Fruit fly (Drosophila melanogaster) whole organism, embryonic: ENCODE data around the gene Tmhs.

ENCODE experiments used
- ATbp ChIP-seq: fragments of 200-800 bp; sonication (Bioruptor generic); optimal IDR thresholded peaks from 2 replicates; lab custom pipeline; 2017; ENCODE audit warnings: missing biosample characterization, mild to moderate bottlenecking, missing genetic modification characterization, missing genetic modification reagents
- Aef1 ChIP-seq: fragments of 200-800 bp; sonication (Bioruptor generic); IDR thresholded peaks from 3 replicates; pipeline ENCODE4 v1.3.6; 2022; ENCODE audit warnings: missing biosample characterization, missing genetic modification characterization
- Bgb ChIP-seq: fragments of 200-800 bp; sonication (Bioruptor generic); IDR thresholded peaks from 2 replicates; pipeline ENCODE4 v1.3.6; 2022; ENCODE audit warnings: missing biosample characterization, missing genetic modification characterization; ENCODE audit not compliant: partially characterized antibody
- CG11247 ChIP-seq: fragments of 200-800 bp; sonication (Bioruptor generic); IDR thresholded peaks from 2 replicates; pipeline ENCODE4 v1.3.6; 2022; ENCODE audit warnings: missing biosample characterization, missing genetic modification characterization
- CG11696 ChIP-seq: fragments of 200-800 bp; sonication (Bioruptor generic); IDR thresholded peaks from 2 replicates; pipeline ENCODE4 v1.3.6; 2022; ENCODE audit warnings: missing biosample characterization, missing genetic modification characterization
- CG13775 ChIP-seq: fragments of 200-800 bp; sonication (Bioruptor generic); optimal IDR thresholded peaks from 3 replicates; lab custom pipeline; 2017; ENCODE audit warnings: missing biosample characterization, mild to moderate bottlenecking, missing genetic modification characterization
- CG13894 ChIP-seq: fragments of 200-800 bp; sonication (Bioruptor generic); optimal IDR thresholded peaks from 3 replicates; lab custom pipeline; 2018; ENCODE audit warnings: missing biosample characterization, mild to moderate bottlenecking, missing genetic modification characterization, moderate library complexity
- CG14965 ChIP-seq: fragments of 200-800 bp; sonication (Bioruptor generic); optimal IDR thresholded peaks from 2 replicates; lab custom pipeline; 2016; ENCODE audit warnings: missing biosample characterization, missing genetic modification characterization, borderline replicate concordance
- CG15269 ChIP-seq: fragments of 200-800 bp; sonication (Bioruptor generic); optimal IDR thresholded peaks from 2 replicates; lab custom pipeline; 2018; ENCODE audit warnings: missing biosample characterization, mild to moderate bottlenecking, missing genetic modification characterization, moderate library complexity
- CG15479 ChIP-seq: fragments of 200-800 bp; sonication (Bioruptor generic); optimal IDR thresholded peaks from 3 replicates; lab custom pipeline; 2019; ENCODE audit warnings: missing biosample characterization, mild to moderate bottlenecking, missing genetic modification characterization, moderate library complexity
- CG17359 ChIP-seq: fragments of 200-800 bp; sonication (Bioruptor generic); optimal IDR thresholded peaks from 3 replicates; lab custom pipeline; 2018; ENCODE audit warnings: missing biosample characterization, mild to moderate bottlenecking, missing genetic modification characterization, moderate library complexity
- CG31365 ChIP-seq: fragments of 200-800 bp; sonication (Bioruptor generic); optimal IDR thresholded peaks from 2 replicates; lab custom pipeline; 2018; ENCODE audit warnings: missing biosample characterization, mild to moderate bottlenecking, missing genetic modification characterization
- CG34376 ChIP-seq: fragments of 200-800 bp; sonication (Bioruptor generic); optimal IDR thresholded peaks from 2 replicates; lab custom pipeline; 2018; ENCODE audit warnings: missing biosample characterization, mild to moderate bottlenecking, missing genetic modification characterization
- CG4328 ChIP-seq: fragments of 200-800 bp; sonication (Bioruptor generic); optimal IDR thresholded peaks from 3 replicates; lab custom pipeline; 2017; ENCODE audit warnings: missing biosample characterization, missing genetic modification reagents, missing genetic modification characterization
- CG6654 ChIP-seq: fragments of 200-800 bp; sonication (Bioruptor generic); optimal IDR thresholded peaks from 2 replicates; lab custom pipeline; 2017; ENCODE audit warnings: missing biosample characterization, mild to moderate bottlenecking, missing genetic modification characterization
- CG7963 ChIP-seq: fragments of 200-800 bp; sonication (Bioruptor generic); IDR thresholded peaks from 3 replicates; pipeline ENCODE4 v1.3.6; 2022; ENCODE audit warnings: missing biosample characterization, missing genetic modification characterization; ENCODE audit not compliant: partially characterized antibody
- CG8478 ChIP-seq: fragments of >200 bp; optimal IDR thresholded peaks from 2 replicates; lab custom pipeline; 2018
- Camta ChIP-seq: fragments of 200-800 bp; sonication (Bioruptor generic); optimal IDR thresholded peaks from 2 replicates; lab custom pipeline; 2016; ENCODE audit warnings: missing biosample characterization, missing genetic modification characterization
- D ChIP-seq, 2 experiments: fragments of 200-800 bp in 1 of 2; fragments of >200 bp in 1 of 2; sonication (Bioruptor generic) in 1 of 2; optimal IDR thresholded peaks; 2 replicates in 1 of 2; 3 replicates in 1 of 2; lab custom pipeline; 2017; ENCODE audit warnings: mild to moderate bottlenecking in 1 of 2, missing biosample characterization in 1 of 2, missing genetic modification characterization in 1 of 2, missing genetic modification reagents in 1 of 2
- Dad ChIP-seq: fragments of 200-800 bp; sonication (Bioruptor generic); optimal IDR thresholded peaks from 3 replicates; lab custom pipeline; 2016; ENCODE audit warnings: missing biosample characterization, missing genetic modification characterization
- Hand ChIP-seq: fragments of 200-800 bp; sonication (Bioruptor generic); optimal IDR thresholded peaks from 2 replicates; lab custom pipeline; 2017; ENCODE audit warnings: mild to moderate bottlenecking, missing biosample characterization, missing genetic modification reagents, missing genetic modification characterization
- Hr78 ChIP-seq, 2 experiments: fragments of 200-800 bp in 1 of 2; fragments of >200 bp in 1 of 2; sonication (Bioruptor generic) in 1 of 2; optimal IDR thresholded peaks; 2 replicates each; lab custom pipeline; 2017 to 2019; ENCODE audit warnings: missing biosample characterization in 2 of 2, missing genetic modification characterization in 2 of 2, mild to moderate bottlenecking in 1 of 2, moderate library complexity in 1 of 2
- Jarid2 ChIP-seq: fragments of 200-800 bp; sonication (Bioruptor generic); optimal IDR thresholded peaks from 3 replicates; lab custom pipeline; 2017; ENCODE audit warnings: mild to moderate bottlenecking, missing biosample characterization, missing genetic modification reagents, missing genetic modification characterization
- MBD-R2 ChIP-seq: fragments of 200-800 bp; sonication (Bioruptor generic); IDR thresholded peaks from 2 replicates; pipeline ENCODE4 v1.3.6; 2022; ENCODE audit warnings: missing biosample characterization, missing genetic modification characterization
- NC2β ChIP-seq: fragments of 200-800 bp; sonication (Bioruptor generic); optimal IDR thresholded peaks from 2 replicates; lab custom pipeline; 2016; ENCODE audit warnings: missing biosample characterization, missing genetic modification characterization
- Nf-YA ChIP-seq: fragments of 200-800 bp; sonication (Bioruptor generic); IDR thresholded peaks from 2 replicates; pipeline ENCODE4 v1.3.6; 2022; ENCODE audit warnings: missing biosample characterization, missing genetic modification characterization
- Sox102F ChIP-seq: fragments of 200-800 bp; sonication (Bioruptor generic); optimal IDR thresholded peaks from 2 replicates; lab custom pipeline; 2018; ENCODE audit warnings: missing biosample characterization, mild to moderate bottlenecking, missing genetic modification characterization, moderate library complexity
- bbx ChIP-seq: fragments of 200-800 bp; sonication (Bioruptor generic); IDR thresholded peaks from 2 replicates; pipeline ENCODE4 v1.3.6; 2022; ENCODE audit warnings: missing biosample characterization, missing genetic modification characterization; ENCODE audit not compliant: partially characterized antibody
- ci ChIP-seq: fragments of 200-800 bp; sonication (Bioruptor generic); IDR thresholded peaks from 3 replicates; pipeline ENCODE4 v1.3.6; 2022; ENCODE audit warnings: missing biosample characterization, missing genetic modification characterization
- corto ChIP-seq: fragments of 200-800 bp; sonication (Bioruptor generic); optimal IDR thresholded peaks from 2 replicates; lab custom pipeline; 2016; ENCODE audit warnings: missing biosample characterization, mild to moderate bottlenecking, missing genetic modification characterization, moderate library complexity
- dimm ChIP-seq: fragments of 200-800 bp; sonication (Bioruptor generic); IDR thresholded peaks from 2 replicates; pipeline ENCODE4 v1.3.6; 2022; ENCODE audit warnings: missing biosample characterization, missing genetic modification characterization
- dysf ChIP-seq: fragments of 200-800 bp; sonication (Bioruptor generic); IDR thresholded peaks from 3 replicates; pipeline ENCODE4 v1.3.6; 2022; ENCODE audit warnings: missing biosample characterization, missing genetic modification characterization
- ftz-f1 ChIP-seq: fragments of 200-800 bp; sonication (Bioruptor generic); optimal IDR thresholded peaks from 2 replicates; lab custom pipeline; 2016; ENCODE audit warnings: missing biosample characterization, missing genetic modification characterization
- gce ChIP-seq: fragments of 200-800 bp; sonication (Bioruptor generic); IDR thresholded peaks from 3 replicates; pipeline ENCODE4 v1.3.6; 2022; ENCODE audit warnings: missing biosample characterization, missing genetic modification characterization
- grn ChIP-seq: fragments of 200-800 bp; sonication (Bioruptor generic); optimal IDR thresholded peaks from 3 replicates; lab custom pipeline; 2017; ENCODE audit warnings: missing biosample characterization, missing genetic modification characterization
- jing ChIP-seq: fragments of 200-800 bp; sonication (Bioruptor generic); optimal IDR thresholded peaks from 2 replicates; lab custom pipeline; 2018; ENCODE audit warnings: missing biosample characterization, mild to moderate bottlenecking, missing genetic modification characterization
- klu ChIP-seq: fragments of 200-800 bp; sonication (Bioruptor generic); IDR thresholded peaks from 2 replicates; pipeline ENCODE4 v1.3.6; 2022; ENCODE audit warnings: missing biosample characterization, missing genetic modification characterization
- mld ChIP-seq: fragments of 200-800 bp; sonication (Bioruptor generic); IDR thresholded peaks from 3 replicates; pipeline ENCODE4 v1.3.6; 2022; ENCODE audit warnings: missing biosample characterization, missing genetic modification characterization; ENCODE audit not compliant: partially characterized antibody
- phol ChIP-seq: fragments of 200-800 bp; sonication (Bioruptor generic); optimal IDR thresholded peaks from 3 replicates; lab custom pipeline; 2018; ENCODE audit warnings: missing biosample characterization, mild to moderate bottlenecking, missing genetic modification characterization, moderate library complexity
- pzg ChIP-seq: fragments of 200-800 bp; sonication (Bioruptor generic); optimal IDR thresholded peaks from 3 replicates; lab custom pipeline; 2018; ENCODE audit warnings: missing biosample characterization, mild to moderate bottlenecking, missing genetic modification characterization, moderate library complexity
- sc ChIP-seq, 3 experiments: fragments of >200 bp in 2 of 3; fragments of 200-800 bp in 1 of 3; sonication (Bioruptor generic) in 1 of 3; optimal IDR thresholded peaks; 2 replicates in 2 of 3; 3 replicates in 1 of 3; lab custom pipeline; 2017; ENCODE audit warnings: mild to moderate bottlenecking in 1 of 3, missing biosample characterization in 1 of 3, missing genetic modification characterization in 1 of 3, missing genetic modification reagents in 1 of 3
- sd ChIP-seq: fragments of 200-800 bp; sonication (Bioruptor generic); optimal IDR thresholded peaks from 3 replicates; lab custom pipeline; 2018; ENCODE audit warnings: missing biosample characterization, mild to moderate bottlenecking, missing genetic modification characterization, moderate library complexity
- sim ChIP-seq: fragments of 200-800 bp; sonication (Bioruptor generic); IDR thresholded peaks from 2 replicates; pipeline ENCODE4 v1.3.6; 2022; ENCODE audit warnings: missing biosample characterization, missing genetic modification characterization
- vvl ChIP-seq: fragments of 200-800 bp; sonication (Bioruptor generic); IDR thresholded peaks from 2 replicates; pipeline ENCODE4 v1.3.6; 2022; ENCODE audit warnings: missing biosample characterization, missing genetic modification characterization
- yki ChIP-seq: fragments of >200 bp; optimal IDR thresholded peaks from 3 replicates; lab custom pipeline; 2018

The Tmhs gene

dm6 chr3L:1865121-1865727, 20.2 kb upstream of the Tmhs start, which contains the start of the genes HBS1 and CG12025 (continued):
- TF ChIP-seq vvl (GFP tag; lab: Robert Waterston, UW) (peak; percentile 41; the same call in 1 of the 2 replicates), Camta (peak; percentile 40), CG4328 (GFP tag; lab: Kevin White, UChicago) (peak; percentile 11), CG15269 (tag; lab: Kevin White, UChicago) (peak; percentile 32)

- TF ChIP-seq NC2β (GFP tag; lab: Kevin White, UChicago) (no peak), grn (peak; percentile 25), CG13775 (no peak), klu (GFP tag; lab: Robert Waterston, UW) (no peak), CG34376 (GFP tag; lab: Kevin White, UChicago) (peak; percentile 14), CG14965 (GFP tag; lab: Kevin White, UChicago) (no peak), ci (GFP tag; lab: Robert Waterston, UW) (0 out of 3 replicates have a peak, but pooled peaks have one; percentile 16), CG6654 (GFP tag; lab: Kevin White, UChicago) (no peak), yki (lab: Kevin White, UChicago) (no peak), Nf-YA (0 out of 2 replicates have a peak, but pooled peaks have one; percentile 19), mld (no peak), CG17359 (no peak), CG8478 (no peak), Sox102F (GFP tag; lab: Kevin White, UChicago) (no peak), dysf (GFP tag; lab: Robert Waterston, UW) (0 out of 3 replicates have a peak, but pooled peaks have one; percentile 30), corto (no peak), MBD-R2 (no peak), CG7963 (GFP tag; lab: Robert Waterston, UW) (no peak), D (optimal IDR thresholded peaks at IDR 0.05; lab: Kevin White, UChicago) (no peak), D (GFP tag; optimal IDR thresholded peaks at IDR 0.05; lab: Kevin White, UChicago) (no peak), Bgb (GFP tag; lab: Robert Waterston, UW) (0 out of 2 replicates have a peak, but pooled peaks have one; percentile 9), bbx (GFP tag; lab: Robert Waterston, UW) (no peak), Jarid2 (GFP tag; lab: Kevin White, UChicago) (no peak), jing (GFP tag; lab: Kevin White, UChicago) (no peak), CG11247 (no peak), pzg (no peak), sc (optimal IDR thresholded peaks at IDR 0.05; lab: Kevin White, UChicago) (no peak), sc (GFP tag; optimal IDR thresholded peaks at IDR 0.05; lab: Kevin White, UChicago) (no peak), ftz-f1 (no peak), CG31365 (tag; lab: Kevin White, UChicago) (no peak), CG11696 (no peak), gce (GFP tag; lab: Robert Waterston, UW) (no peak), phol (tag; lab: Kevin White, UChicago) (no peak), sim (GFP tag; lab: Robert Waterston, UW) (no peak), dimm (GFP tag; lab: Robert Waterston, UW) (no peak), CG13894 (peak; percentile 14), Aef1 (GFP tag; lab: Robert Waterston, UW) (no peak), Dad (GFP tag; lab: Kevin White, UChicago) (no peak), Hr78 (GFP tag; optimal IDR thresholded peaks at IDR 0.05; lab: Kevin White, UChicago) (no peak), Hand (GFP tag; lab: Kevin White, UChicago) (no peak), CG15479 (GFP tag; lab: Kevin White, UChicago) (peak; percentile 22), sd (tag; lab: Kevin White, UChicago) (peak; percentile 64), ATbp (GFP tag; lab: Kevin White, UChicago) (no peak)
Measured at dm6 chr3L:1866021-1866811, 19.2 kb upstream of the Tmhs start.
